Worm (Caenorhabditis elegans) whole organism, midembryonic: ENCODE data around the gene sru-24.

ENCODE experiments used
- T22C8.4 ChIP-seq: fragments of 200-800 bp; sonication (Bioruptor generic); IDR thresholded peaks from 2 replicates; pipeline ENCODE4 v1.3.6; 2022; ENCODE audit warnings: missing genetic modification characterization, missing compliant biosample characterization
- cog-1 ChIP-seq: sonication (generic microtip); optimal IDR thresholded peaks from 2 replicates; lab custom pipeline; 2016; ENCODE audit warnings: missing genetic modification characterization, missing compliant biosample characterization
- flt-1 ChIP-seq: fragments of 200-800 bp; sonication (Bioruptor generic); IDR thresholded peaks from 2 replicates; pipeline ENCODE4 v1.3.6; 2022; ENCODE audit warnings: missing genetic modification characterization, missing compliant biosample characterization
- med-1 ChIP-seq: sonication (generic microtip); optimal IDR thresholded peaks from 2 replicates; lab custom pipeline; 2017; ENCODE audit warnings: missing genetic modification characterization, mild to moderate bottlenecking, missing compliant biosample characterization, antibody characterized with exemption, missing genetic modification reagents; ENCODE audit not compliant: insufficient read depth
- ref-1 ChIP-seq: fragments of 200-800 bp; sonication (Bioruptor generic); conservative IDR thresholded peaks from 2 replicates; pipeline ENCODE4 v1.3.6; 2022; ENCODE audit warnings: missing genetic modification reagents, missing genetic modification characterization, missing compliant biosample characterization
- tab-1 ChIP-seq: fragments of 200-800 bp; sonication (Bioruptor generic); IDR thresholded peaks from 2 replicates; pipeline ENCODE4 v1.3.6; 2022; ENCODE audit warnings: missing genetic modification characterization, missing compliant biosample characterization
- ztf-29 ChIP-seq: fragments of 200-800 bp; sonication (Bioruptor generic); IDR thresholded peaks from 2 replicates; pipeline ENCODE4 v1.3.6; 2022; ENCODE audit warnings: missing genetic modification reagents, missing genetic modification characterization, missing compliant biosample characterization

- TF ChIP-seq T22C8.4 (GFP tag; lab: Robert Waterston, UW): no peak
- no peak for TF ChIP-seq flt-1 (GFP tag; lab: Robert Waterston, UW)
- no peak for TF ChIP-seq tab-1 (GFP tag; lab: Robert Waterston, UW)
- TF ChIP-seq cog-1 (tag; lab: Kevin White, UChicago): no peak
- TF ChIP-seq ref-1: no peak
- TF ChIP-seq ztf-29: no peak
- no peak for TF ChIP-seq med-1
Observed at ce11 chrV:671342-671741, at the start of gene sru-24.
